Worm (Caenorhabditis elegans): ENCODE results near the gene F49C12.1.
A peak's percentile ranks its signal among the peaks of the same experiment; 100 is the strongest.

The F49C12.1 gene

DNA sequence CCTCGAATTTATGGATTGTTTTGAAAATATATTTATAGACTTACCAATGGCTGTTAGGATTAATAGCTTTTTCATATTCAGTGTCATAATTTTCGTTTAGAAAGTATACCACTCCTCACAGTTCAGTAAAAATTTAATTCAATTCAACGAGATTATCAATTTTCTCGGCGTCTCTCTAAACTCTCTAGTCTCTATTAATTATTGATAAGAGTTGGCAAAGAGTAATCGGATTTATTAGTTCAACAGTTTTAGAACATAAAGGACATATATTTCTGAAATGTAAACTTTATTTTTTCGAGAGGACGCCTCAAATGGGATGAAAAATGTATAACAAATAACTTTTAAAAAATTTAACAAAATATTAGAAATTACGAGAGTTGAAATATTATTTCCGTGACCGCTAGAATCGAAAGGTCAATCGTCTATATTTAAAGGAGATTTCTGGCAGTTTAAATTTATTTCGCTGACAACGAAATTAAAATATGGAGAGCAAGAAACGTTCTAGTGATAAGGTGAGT is 27.9 kb upstream of the F49C12.1 start, which contains the start of the genes nspg-11 and F49C12.15:
nspg-11 (minus strand) TSS at position 101 of the 518 bp plus-strand sequence.
F49C12.15 (plus strand) TSS at position 468 of the 518 bp plus-strand sequence.
- TF ChIP-seq ceh-22 (tag; optimal IDR thresholded peaks at IDR 0.05), result no peak
- no peak for TF ChIP-seq K02D7.2 (tag; optimal IDR thresholded peaks at IDR 0.05)

DNA sequence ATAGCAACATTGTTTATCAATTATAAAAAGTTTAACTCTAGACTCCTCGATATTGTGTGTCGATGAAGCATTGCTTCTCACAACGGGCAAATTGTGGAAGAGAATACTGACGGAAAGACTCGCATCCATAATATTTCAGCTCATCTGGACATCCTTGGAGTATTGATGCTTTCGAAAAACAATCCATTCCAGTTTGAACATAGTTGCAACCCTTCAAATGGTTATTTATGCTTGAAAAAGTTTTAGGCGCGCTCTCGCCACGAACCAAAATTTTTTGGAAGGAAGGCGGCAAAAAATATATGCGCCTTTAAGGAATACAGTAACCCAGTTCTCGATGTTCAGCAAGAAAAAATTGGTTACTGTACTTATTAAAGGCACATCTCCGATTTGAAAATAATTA is 26.3 kb upstream of the F49C12.1 start:
- TF ChIP-seq fkh-10 (GFP tag; optimal IDR thresholded peaks at IDR 0.05), result no peak
- TF ChIP-seq fax-1 (tag; optimal IDR thresholded peaks at IDR 0.05), result no peak
- no peak for TF ChIP-seq ceh-18 (tag; optimal IDR thresholded peaks at IDR 0.05)
- TF ChIP-seq ref-2 (tag; optimal IDR thresholded peaks at IDR 0.05), result no peak
- TF ChIP-seq pat-9 (tag; optimal IDR thresholded peaks at IDR 0.05), result no peak
- TF ChIP-seq che-1 (tag; optimal IDR thresholded peaks at IDR 0.05), result no peak
- no peak for TF ChIP-seq T23F11.4 (GFP tag; optimal IDR thresholded peaks at IDR 0.05)
- no peak for TF ChIP-seq madf-2 (tag; optimal IDR thresholded peaks at IDR 0.05)
- TF ChIP-seq ceh-19 (GFP tag; optimal IDR thresholded peaks at IDR 0.05), result no peak
- TF ChIP-seq pha-2 (tag; optimal IDR thresholded peaks at IDR 0.05), result no peak
- no peak for TF ChIP-seq elt-4 (tag; optimal IDR thresholded peaks at IDR 0.05)
- no peak for TF ChIP-seq zip-5 (tag; optimal IDR thresholded peaks at IDR 0.05)
- no peak for TF ChIP-seq npax-4 (tag; optimal IDR thresholded peaks at IDR 0.05)
- no peak for TF ChIP-seq pag-3 (tag; optimal IDR thresholded peaks at IDR 0.05; ENCODE audit: borderline replicate concordance)
- TF ChIP-seq lim-6 (tag; optimal IDR thresholded peaks at IDR 0.05), result no peak

DNA sequence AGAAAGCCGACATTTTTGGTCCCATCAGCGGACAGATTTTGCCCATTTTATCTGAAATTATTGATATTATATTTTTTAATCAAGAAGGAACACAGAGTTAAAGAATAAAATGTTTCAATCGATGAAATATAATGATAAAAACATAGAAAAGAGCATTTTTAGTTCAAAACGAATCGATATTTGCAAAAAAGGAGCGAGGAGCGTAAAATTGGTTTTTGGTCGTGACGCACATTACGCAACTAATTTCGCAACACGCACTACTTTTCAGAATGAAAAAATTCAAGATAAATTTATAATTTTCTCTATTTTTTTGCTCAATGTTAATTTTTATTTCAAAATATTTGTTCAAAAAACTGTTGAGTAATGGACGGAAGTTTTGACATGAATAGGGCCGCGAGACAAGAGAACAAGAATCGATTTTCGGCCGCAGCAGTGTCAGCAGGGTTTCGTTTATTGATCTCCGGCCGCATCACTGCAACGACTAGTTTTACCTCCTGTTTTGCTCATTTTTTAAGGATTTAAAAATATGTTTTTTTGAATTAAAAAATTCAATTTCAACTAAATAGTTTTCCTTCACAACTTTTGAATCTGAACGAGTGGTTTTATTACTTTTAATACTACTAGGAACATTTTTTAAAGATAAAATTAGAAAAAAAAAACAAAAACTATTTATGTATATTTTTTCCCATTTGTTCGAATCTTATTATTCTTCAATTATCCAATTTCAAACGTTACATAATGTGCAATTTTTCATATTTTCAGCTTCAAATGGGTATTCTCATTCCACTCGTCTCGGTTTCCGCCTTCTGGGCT is 25.1 kb upstream of the F49C12.1 start, which contains the start of the genes F49C12.12 and vha-17:
F49C12.12 (minus strand) TSS at position 51 of the 813 bp plus-strand sequence.
vha-17 (plus strand) TSS at position 763 of the 813 bp plus-strand sequence.
- no peak for TF ChIP-seq Y22D7AL.16 (tag; optimal IDR thresholded peaks at IDR 0.05)
- TF ChIP-seq ceh-48 (tag; optimal IDR thresholded peaks at IDR 0.05), result peak; percentile 61

DNA sequence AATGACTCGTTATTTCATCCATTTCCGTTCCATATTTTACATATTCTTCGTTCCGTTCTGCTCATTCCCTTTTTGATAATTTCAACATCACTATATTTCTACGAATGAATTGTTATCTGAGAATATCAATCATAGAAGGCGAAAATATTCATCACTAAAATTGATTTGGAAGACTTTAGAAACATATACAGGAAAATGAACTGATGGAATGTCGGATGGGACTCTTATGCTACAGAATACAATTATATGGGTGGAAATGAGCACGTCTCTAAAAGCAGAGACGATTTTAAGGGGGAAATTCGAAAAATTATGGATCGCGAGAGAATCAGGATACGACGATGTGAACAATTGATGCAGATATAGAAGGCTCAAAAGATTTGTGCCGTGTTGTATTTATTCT is 23.9 kb upstream of the F49C12.1 start:
- TF ChIP-seq ref-2 (tag; optimal IDR thresholded peaks at IDR 0.05) (no peak), F13H6.1 (tag; optimal IDR thresholded peaks at IDR 0.05) (no peak), lin-11 (tag; optimal IDR thresholded peaks at IDR 0.05) (no peak), unc-86 (tag; optimal IDR thresholded peaks at IDR 0.05) (no peak), K02D7.2 (tag; optimal IDR thresholded peaks at IDR 0.05) (no peak), hlh-8 (tag; optimal IDR thresholded peaks at IDR 0.05) (no peak), pag-3 (tag; optimal IDR thresholded peaks at IDR 0.05; ENCODE audit: borderline replicate concordance) (no peak), eyg-1 (tag; optimal IDR thresholded peaks at IDR 0.05) (no peak), K09A11.1 (tag; optimal IDR thresholded peaks at IDR 0.05; ENCODE audit: insufficient read depth) (no peak), sox-4 (tag; optimal IDR thresholded peaks at IDR 0.05) (no peak), Y22D7AL.16 (tag; optimal IDR thresholded peaks at IDR 0.05) (no peak), ceh-31 (tag; optimal IDR thresholded peaks at IDR 0.05) (no peak), C38D4.7 (GFP tag; optimal IDR thresholded peaks at IDR 0.05) (no peak), ceh-2 (tag; optimal IDR thresholded peaks at IDR 0.05) (no peak), tbx-2 (tag; optimal IDR thresholded peaks at IDR 0.05) (no peak), ttx-3 (tag; optimal IDR thresholded peaks at IDR 0.05) (no peak), pax-1 (tag; optimal IDR thresholded peaks at IDR 0.05) (no peak), unc-42 (tag; optimal IDR thresholded peaks at IDR 0.05) (no peak), ceh-48 (tag; optimal IDR thresholded peaks at IDR 0.05) (no peak), ceh-9 (tag; optimal IDR thresholded peaks at IDR 0.05) (no peak)
